Worm (Caenorhabditis elegans): ENCODE results near the gene ins-10.

ce11 chrV:14012002-14012554 lies 21.7 kb upstream of the ins-10 start, which contains the start of the genes ddx-17 and aip-1:
- no peak for TF ChIP-seq flt-1 (GFP tag; IDR thresholded peaks at IDR 0.05)
- no peak for TF ChIP-seq ets-7 (tag; optimal IDR thresholded peaks at IDR 0.05)

All from whole organism, early embryonic.